Worm (Caenorhabditis elegans): ENCODE data around the gene fdgt-2.
A peak's percentile ranks its signal among the peaks of the same experiment; 100 is the strongest.

The fdgt-2 gene

ce11 chrII:8394205-8394604, 23.2 kb upstream of the fdgt-2 start, which contains the start of gene F49E12.8:
Gene F49E12.8 (minus strand): TSS chrII:8394305.
- no peak for TF ChIP-seq skn-1 (tag; optimal IDR thresholded peaks at IDR 0.05)
- no peak for TF ChIP-seq nhr-11 (tag; optimal IDR thresholded peaks at IDR 0.05)
- no peak for TF ChIP-seq nhr-21 (tag; optimal IDR thresholded peaks at IDR 0.05)
- no peak for TF ChIP-seq sma-9 (GFP tag; optimal IDR thresholded peaks at IDR 0.05)
- TF ChIP-seq sma-9 (tag; optimal IDR thresholded peaks at IDR 0.05), result no peak
- TF ChIP-seq gmeb-1 (tag; optimal IDR thresholded peaks at IDR 0.05), result no peak
- TF ChIP-seq R02D3.7 (tag; optimal IDR thresholded peaks at IDR 0.05), result no peak
- TF ChIP-seq crh-2 (tag; optimal IDR thresholded peaks at IDR 0.05), result no peak
- TF ChIP-seq blmp-1 (tag; optimal IDR thresholded peaks at IDR 0.05; ENCODE audit: insufficient read depth), result no peak
- TF ChIP-seq lin-11 (tag; optimal IDR thresholded peaks at IDR 0.05), result no peak
- TF ChIP-seq mbf-1 (tag; optimal IDR thresholded peaks at IDR 0.05), result no peak
- no peak for TF ChIP-seq mdl-1 (tag; optimal IDR thresholded peaks at IDR 0.05)
- no peak for TF ChIP-seq alr-1 (tag; optimal IDR thresholded peaks at IDR 0.05)
- no peak for TF ChIP-seq ZK546.5 (tag; optimal IDR thresholded peaks at IDR 0.05)
- TF ChIP-seq ceh-82 (tag; optimal IDR thresholded peaks at IDR 0.05), result no peak

ce11 chrII:8396041-8396440, 21.4 kb upstream of the fdgt-2 start, which contains the start of gene F49E12.7:
Gene F49E12.7 (minus strand): TSS chrII:8396141.
- TF ChIP-seq nhr-23 (tag; optimal IDR thresholded peaks at IDR 0.05) (no peak), alr-1 (tag; optimal IDR thresholded peaks at IDR 0.05) (no peak), nhr-12 (tag; optimal IDR thresholded peaks at IDR 0.05) (no peak), nhr-21 (tag; optimal IDR thresholded peaks at IDR 0.05) (no peak), skn-1 (tag; optimal IDR thresholded peaks at IDR 0.05) (no peak), peb-1 (tag; optimal IDR thresholded peaks at IDR 0.05) (no peak), unc-39 (tag; optimal IDR thresholded peaks at IDR 0.05) (no peak), lin-39 (tag; optimal IDR thresholded peaks at IDR 0.05) (no peak), ceh-82 (tag; optimal IDR thresholded peaks at IDR 0.05) (no peak), zag-1 (tag; optimal IDR thresholded peaks at IDR 0.05) (no peak), R02D3.7 (tag; optimal IDR thresholded peaks at IDR 0.05) (no peak), C34F6.9 (tag; optimal IDR thresholded peaks at IDR 0.05) (no peak), gmeb-1 (tag; optimal IDR thresholded peaks at IDR 0.05) (no peak), elt-1 (tag; optimal IDR thresholded peaks at IDR 0.05) (no peak), lin-13 (GFP tag; optimal IDR thresholded peaks at IDR 0.05) (no peak), F13H6.1 (tag; optimal IDR thresholded peaks at IDR 0.05) (no peak), lin-11 (tag; optimal IDR thresholded peaks at IDR 0.05) (no peak), sem-4 (tag; optimal IDR thresholded peaks at IDR 0.05) (no peak)

ce11 chrII:8399064-8399463, 18.4 kb upstream of the fdgt-2 start, which contains the start of gene dod-23:
Gene dod-23 (minus strand): TSS chrII:8399164.
- TF ChIP-seq snpc-4 (tag; optimal IDR thresholded peaks at IDR 0.05) (no peak), lin-13 (GFP tag; optimal IDR thresholded peaks at IDR 0.05) (no peak), nhr-21 (tag; optimal IDR thresholded peaks at IDR 0.05) (no peak)

- TF ChIP-seq lin-39 (tag; optimal IDR thresholded peaks at IDR 0.05), result no peak
- TF ChIP-seq fos-1 (tag; optimal IDR thresholded peaks at IDR 0.05), result peak; percentile 30
- TF ChIP-seq nhr-21 (tag; optimal IDR thresholded peaks at IDR 0.05), result no peak
Observed at ce11 chrII:8399997-8400396, 17.4 kb upstream of the fdgt-2 start.

DNA sequence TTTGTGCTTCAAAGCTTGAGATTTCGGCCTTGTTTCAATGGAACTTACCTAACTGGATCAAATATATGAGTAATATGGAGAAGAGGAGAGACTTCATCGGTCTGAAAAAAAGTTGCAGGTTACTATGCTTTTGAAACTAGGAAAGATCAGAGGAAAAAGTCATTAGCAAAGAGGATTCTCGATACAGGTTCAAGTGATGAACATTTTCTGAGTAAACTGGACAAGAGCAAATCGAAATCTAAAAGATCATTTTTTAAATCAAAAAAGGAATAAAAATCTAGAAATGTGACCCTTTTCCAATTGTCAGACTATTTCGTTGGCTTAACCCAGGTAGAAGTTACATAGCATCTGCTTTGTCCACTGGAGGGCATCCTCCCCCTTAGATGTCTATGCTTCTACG, 12.7 kb upstream of the fdgt-2 start, which contains the start of gene skpo-1:
skpo-1 (minus strand) TSS at position 101 of the 400 bp plus-strand sequence.
- TF ChIP-seq nhr-6 (tag; optimal IDR thresholded peaks at IDR 0.05) (no peak), C34F6.9 (tag; optimal IDR thresholded peaks at IDR 0.05) (no peak), dmd-4 (tag; optimal IDR thresholded peaks at IDR 0.05) (no peak), peb-1 (tag; optimal IDR thresholded peaks at IDR 0.05) (no peak), sem-4 (tag; optimal IDR thresholded peaks at IDR 0.05) (no peak), nhr-11 (tag; optimal IDR thresholded peaks at IDR 0.05) (no peak), mab-5 (tag; optimal IDR thresholded peaks at IDR 0.05) (no peak), fos-1 (tag; optimal IDR thresholded peaks at IDR 0.05) (no peak), ztf-11 (tag; optimal IDR thresholded peaks at IDR 0.05) (no peak), mdl-1 (tag; optimal IDR thresholded peaks at IDR 0.05) (no peak)

DNA sequence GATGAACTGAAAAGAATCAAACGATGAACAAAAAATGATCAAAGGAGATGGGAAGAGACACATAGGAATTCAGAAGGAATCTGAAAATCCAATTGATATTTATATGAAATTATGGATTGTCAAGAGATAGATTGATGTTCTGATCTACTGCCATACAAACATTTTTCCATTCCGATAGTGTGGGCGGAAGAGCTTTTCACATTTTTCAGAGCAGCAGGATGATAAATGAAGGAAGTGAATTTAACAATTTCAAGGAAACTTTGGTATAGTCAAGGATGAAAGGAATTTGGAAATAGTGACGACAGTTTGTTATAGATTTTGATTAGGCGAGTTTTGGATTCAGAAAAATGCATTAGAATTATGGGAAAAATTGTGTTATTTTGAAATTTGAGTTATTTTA, 12.1 kb upstream of the fdgt-2 start, which contains the start of gene ubc-24:
ubc-24 (plus strand) TSS at position 301 of the 400 bp plus-strand sequence.
- TF ChIP-seq elt-3 (tag; optimal IDR thresholded peaks at IDR 0.05), result no peak
- no peak for TF ChIP-seq fos-1 (tag; optimal IDR thresholded peaks at IDR 0.05)
- no peak for TF ChIP-seq skn-1 (tag; optimal IDR thresholded peaks at IDR 0.05)
- no peak for TF ChIP-seq unc-62 (GFP tag; optimal IDR thresholded peaks at IDR 0.05)
- TF ChIP-seq nhr-77 (tag; optimal IDR thresholded peaks at IDR 0.05), result no peak
- no peak for TF ChIP-seq nhr-10 (tag; optimal IDR thresholded peaks at IDR 0.05)
- no peak for TF ChIP-seq ztf-11 (tag; optimal IDR thresholded peaks at IDR 0.05)
- TF ChIP-seq lin-13 (GFP tag; optimal IDR thresholded peaks at IDR 0.05), result no peak
- no peak for TF ChIP-seq mbf-1 (tag; optimal IDR thresholded peaks at IDR 0.05)
- TF ChIP-seq sma-9 (GFP tag; optimal IDR thresholded peaks at IDR 0.05), result no peak
- TF ChIP-seq sma-9 (tag; optimal IDR thresholded peaks at IDR 0.05), result no peak
- no peak for TF ChIP-seq unc-39 (tag; optimal IDR thresholded peaks at IDR 0.05)

All from whole organism, L2 larva.